Worm (Caenorhabditis elegans): ENCODE results near the gene rme-1.
A peak's percentile ranks its signal among the peaks of the same experiment; 100 is the strongest.

The rme-1 gene

ce11 chrV:6213216-6213735, 4.6 kb downstream of the rme-1 start:
- TF ChIP-seq nhr-25 (tag; optimal IDR thresholded peaks at IDR 0.05): no peak
- TF ChIP-seq nhr-12 (tag; optimal IDR thresholded peaks at IDR 0.05): no peak
- TF ChIP-seq sma-9 (GFP tag; optimal IDR thresholded peaks at IDR 0.05): peak; percentile 53
- no peak for TF ChIP-seq sma-9 (tag; optimal IDR thresholded peaks at IDR 0.05)
- peak; percentile 48 for TF ChIP-seq fos-1 (tag; optimal IDR thresholded peaks at IDR 0.05)
- TF ChIP-seq mdl-1 (tag; optimal IDR thresholded peaks at IDR 0.05): peak in 1 of 2 experiments; percentile 16

ce11 chrV:6213845-6214244, 5.2 kb downstream of the rme-1 start:
- no peak for TF ChIP-seq elt-3 (tag; optimal IDR thresholded peaks at IDR 0.05)
- TF ChIP-seq nhr-21 (tag; optimal IDR thresholded peaks at IDR 0.05): peak; percentile 19
- no peak for TF ChIP-seq peb-1 (tag; optimal IDR thresholded peaks at IDR 0.05)
- no peak for TF ChIP-seq aly-2 (tag; optimal IDR thresholded peaks at IDR 0.05)
- TF ChIP-seq ceh-16 (tag; optimal IDR thresholded peaks at IDR 0.05): no peak
- TF ChIP-seq nhr-237 (tag; optimal IDR thresholded peaks at IDR 0.05): no peak
- TF ChIP-seq sma-9 (GFP tag; optimal IDR thresholded peaks at IDR 0.05): peak; percentile 76
- no peak for TF ChIP-seq sma-9 (tag; optimal IDR thresholded peaks at IDR 0.05)
- no peak for TF ChIP-seq R02D3.7 (tag; optimal IDR thresholded peaks at IDR 0.05)
- no peak for TF ChIP-seq lin-11 (tag; optimal IDR thresholded peaks at IDR 0.05)
- peak; percentile 39 for TF ChIP-seq Y55F3AM.14 (GFP tag; optimal IDR thresholded peaks at IDR 0.05)
- peak in 1 of 2 experiments; percentile 57 for TF ChIP-seq lsy-2 (tag; optimal IDR thresholded peaks at IDR 0.05)
- no peak for TF ChIP-seq ZK546.5 (tag; optimal IDR thresholded peaks at IDR 0.05)
- peak; percentile 85 for TF ChIP-seq C34F6.9 (tag; optimal IDR thresholded peaks at IDR 0.05)
- no peak for TF ChIP-seq unc-39 (tag; optimal IDR thresholded peaks at IDR 0.05)
- TF ChIP-seq nhr-77 (tag; optimal IDR thresholded peaks at IDR 0.05): no peak
- TF ChIP-seq ceh-82 (tag; optimal IDR thresholded peaks at IDR 0.05): no peak
- peak; percentile 19 for TF ChIP-seq skn-1 (tag; optimal IDR thresholded peaks at IDR 0.05)
- TF ChIP-seq nhr-11 (tag; optimal IDR thresholded peaks at IDR 0.05): no peak
- peak; percentile 86 for TF ChIP-seq unc-55 (GFP tag; optimal IDR thresholded peaks at IDR 0.05)
- TF ChIP-seq lin-13 (GFP tag; optimal IDR thresholded peaks at IDR 0.05): no peak
- no peak for TF ChIP-seq nhr-10 (tag; optimal IDR thresholded peaks at IDR 0.05)
- peak; percentile 80 for TF ChIP-seq sem-4 (tag; optimal IDR thresholded peaks at IDR 0.05)
- TF ChIP-seq fos-1 (tag; optimal IDR thresholded peaks at IDR 0.05): peak; percentile 99
- TF ChIP-seq crh-2 (tag; optimal IDR thresholded peaks at IDR 0.05): peak; percentile 98
- no peak for TF ChIP-seq elt-1 (tag; optimal IDR thresholded peaks at IDR 0.05)
- TF ChIP-seq nhr-23 (tag; optimal IDR thresholded peaks at IDR 0.05): no peak
- no peak for TF ChIP-seq ztf-11 (tag; optimal IDR thresholded peaks at IDR 0.05)
- TF ChIP-seq egl-27 (tag; optimal IDR thresholded peaks at IDR 0.05): peak; percentile 76
- TF ChIP-seq lin-39 (tag; optimal IDR thresholded peaks at IDR 0.05): no peak
- TF ChIP-seq mab-5 (tag; optimal IDR thresholded peaks at IDR 0.05): no peak
- peak; percentile 42 for TF ChIP-seq zag-1 (tag; optimal IDR thresholded peaks at IDR 0.05)
- no peak for TF ChIP-seq nhr-6 (tag; optimal IDR thresholded peaks at IDR 0.05)
- TF ChIP-seq ztf-1 (GFP tag; conservative IDR thresholded peaks at IDR 0.05): no peak
- TF ChIP-seq alr-1 (tag; optimal IDR thresholded peaks at IDR 0.05): no peak
- TF ChIP-seq blmp-1 (tag; optimal IDR thresholded peaks at IDR 0.05; ENCODE audit: insufficient read depth): no peak
- TF ChIP-seq ztf-4 (tag; optimal IDR thresholded peaks at IDR 0.05): peak; percentile 1
- peak; percentile 60 for TF ChIP-seq sma-3 (GFP tag; optimal IDR thresholded peaks at IDR 0.05)
- no peak for TF ChIP-seq unc-62 (GFP tag; optimal IDR thresholded peaks at IDR 0.05)
- peak; percentile 69 for TF ChIP-seq F13H6.1 (tag; optimal IDR thresholded peaks at IDR 0.05)
- peak; percentile 85 for TF ChIP-seq nhr-129 (tag; optimal IDR thresholded peaks at IDR 0.05)
- TF ChIP-seq gmeb-1 (tag; optimal IDR thresholded peaks at IDR 0.05): no peak
- no peak for TF ChIP-seq nhr-25 (tag; optimal IDR thresholded peaks at IDR 0.05)
- TF ChIP-seq snpc-4 (tag; optimal IDR thresholded peaks at IDR 0.05): no peak
- no peak for TF ChIP-seq dmd-4 (tag; optimal IDR thresholded peaks at IDR 0.05)
- peak; percentile 49 to 81 for TF ChIP-seq mdl-1 (tag; optimal IDR thresholded peaks at IDR 0.05)
- TF ChIP-seq ama-1 (optimal IDR thresholded peaks at IDR 0.05): no peak
- no peak for TF ChIP-seq mbf-1 (tag; optimal IDR thresholded peaks at IDR 0.05)
- no peak for TF ChIP-seq nhr-12 (tag; optimal IDR thresholded peaks at IDR 0.05)
